Worm (Caenorhabditis elegans) whole organism, early embryonic: Measurements from ENCODE around the gene F12A10.8.

ENCODE experiments used
- B0310.2 ChIP-seq: sonication (generic microtip); optimal IDR thresholded peaks from 2 replicates; lab custom pipeline; 2016; ENCODE audit warnings: mild to moderate bottlenecking, missing genetic modification characterization, missing compliant biosample characterization
- F13C5.2 ChIP-seq: sonication (generic microtip); optimal IDR thresholded peaks from 2 replicates; lab custom pipeline; 2017; ENCODE audit warnings: mild to moderate bottlenecking, missing genetic modification characterization, inconsistent platforms, missing compliant biosample characterization
- aly-1 ChIP-seq: sonication (generic microtip); optimal IDR thresholded peaks from 2 replicates; lab custom pipeline; 2016; ENCODE audit warnings: missing genetic modification characterization, missing compliant biosample characterization
- ama-1 ChIP-seq: fragments of 150-350 bp; optimal IDR thresholded peaks from 2 replicates; lab custom pipeline; 2014
- ceh-13 ChIP-seq: fragments of 200-800 bp; sonication (Bioruptor generic); optimal IDR thresholded peaks from 2 replicates; lab custom pipeline; 2018; ENCODE audit warnings: mild to moderate bottlenecking, missing genetic modification characterization, missing compliant biosample characterization
- ceh-36 ChIP-seq: sonication (generic microtip); optimal IDR thresholded peaks from 2 replicates; lab custom pipeline; 2016; ENCODE audit warnings: missing genetic modification characterization, inconsistent platforms, missing compliant biosample characterization
- ets-7 ChIP-seq: sonication (generic microtip); optimal IDR thresholded peaks from 2 replicates; lab custom pipeline; 2016; ENCODE audit warnings: missing genotype, missing genetic modification characterization, missing compliant biosample characterization
- flt-1 ChIP-seq: fragments of 200-800 bp; sonication (Bioruptor generic); IDR thresholded peaks from 2 replicates; pipeline ENCODE4 v1.3.6; 2022; ENCODE audit warnings: missing genetic modification characterization, missing compliant biosample characterization
- hmbx-1 ChIP-seq: sonication (generic microtip); optimal IDR thresholded peaks from 2 replicates; lab custom pipeline; 2016; ENCODE audit warnings: mild to moderate bottlenecking, missing genetic modification characterization, missing compliant biosample characterization
- hmg-4 ChIP-seq: fragments of 200-800 bp; sonication (Bioruptor generic); optimal IDR thresholded peaks from 2 replicates; lab custom pipeline; 2018; ENCODE audit warnings: mild to moderate bottlenecking, missing genetic modification characterization, missing compliant biosample characterization
- hnd-1 ChIP-seq: sonication (generic microtip); optimal IDR thresholded peaks from 2 replicates; lab custom pipeline; 2016; ENCODE audit warnings: missing genetic modification characterization, missing compliant biosample characterization
- pes-1 ChIP-seq: fragments of 200-800 bp; sonication (Bioruptor generic); IDR thresholded peaks from 2 replicates; pipeline ENCODE4 v1.3.6; 2022; ENCODE audit warnings: missing genetic modification reagents, missing genetic modification characterization, missing compliant biosample characterization
- scrt-1 ChIP-seq: fragments of 200-800 bp; sonication (Bioruptor generic); IDR thresholded peaks from 2 replicates; pipeline ENCODE4 v1.3.6; 2022; ENCODE audit warnings: missing genetic modification characterization, missing compliant biosample characterization
- sea-1 ChIP-seq: fragments of 200-800 bp; sonication (Bioruptor generic); conservative IDR thresholded peaks from 2 replicates; pipeline ENCODE4 v1.3.6; 2022; ENCODE audit warnings: missing genetic modification characterization, missing compliant biosample characterization
- tbx-11 ChIP-seq: fragments of 200-800 bp; sonication (Bioruptor generic); IDR thresholded peaks from 2 replicates; pipeline ENCODE4 v1.3.6; 2022; ENCODE audit warnings: missing genetic modification characterization, missing compliant biosample characterization
- tbx-37 ChIP-seq: fragments of 200-800 bp; sonication (Bioruptor generic); conservative IDR thresholded peaks from 2 replicates; pipeline ENCODE4 v1.3.6; 2022; ENCODE audit warnings: missing genetic modification reagents, missing genetic modification characterization, missing compliant biosample characterization
- tra-4 ChIP-seq: sonication (generic microtip); optimal IDR thresholded peaks from 2 replicates; lab custom pipeline; 2017; ENCODE audit warnings: missing genetic modification characterization, missing compliant biosample characterization

The F12A10.8 gene

ce11 chrII:5458683-5459410 is 42.0 kb downstream of the F12A10.8 start:
- TF ChIP-seq sea-1 (GFP tag; lab: Robert Waterston, UW) (no peak), B0310.2 (tag; lab: Kevin White, UChicago) (no peak), tra-4 (tag; lab: Kevin White, UChicago) (no peak)

ce11 chrII:5455650-5456355 is 45.1 kb downstream of the F12A10.8 start, which contains the start of gene daz-1:
Gene daz-1 (plus strand): TSS chrII:5456305.
- TF ChIP-seq tra-4 (tag; lab: Kevin White, UChicago) (no peak), sea-1 (GFP tag; lab: Robert Waterston, UW) (no peak), ceh-36 (no peak), ama-1 (no peak), B0310.2 (tag; lab: Kevin White, UChicago) (no peak), tbx-37 (GFP tag; lab: Robert Waterston, UW) (no peak), hmg-4 (GFP tag; lab: Kevin White, UChicago) (no peak), aly-1 (tag; lab: Kevin White, UChicago) (no peak), ceh-13 (no peak), flt-1 (no peak), tbx-11 (GFP tag; lab: Robert Waterston, UW) (no peak), hmbx-1 (tag; lab: Kevin White, UChicago) (no peak), scrt-1 (no peak), hnd-1 (tag; lab: Kevin White, UChicago) (no peak), pes-1 (no peak)

DNA sequence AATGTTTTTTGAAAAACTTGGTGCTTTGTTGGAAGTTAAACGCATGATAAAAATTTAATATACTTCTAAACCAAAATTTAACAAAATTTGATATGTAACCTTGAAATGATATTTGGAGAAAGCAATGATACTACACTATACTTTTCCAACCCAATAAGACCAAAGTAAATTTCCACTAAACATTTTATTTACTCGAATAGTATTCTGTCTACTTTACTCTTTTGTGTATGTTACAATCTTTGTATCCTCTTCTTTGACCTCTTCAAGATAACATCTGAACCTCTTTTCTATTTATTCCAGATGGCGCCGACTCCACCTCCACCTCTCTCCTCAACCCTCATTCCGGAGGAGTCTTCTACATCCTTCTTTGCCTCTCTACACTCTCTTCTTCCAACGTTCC is 47.3 kb downstream of the F12A10.8 start, which contains the start of gene dhs-5:
dhs-5 (plus strand) TSS at position 301 of the 400 bp plus-strand sequence.
- TF ChIP-seq ets-7 (tag; lab: Kevin White, UChicago): no peak
- TF ChIP-seq flt-1: no peak
- no peak for TF ChIP-seq tra-4 (tag; lab: Kevin White, UChicago)
- TF ChIP-seq pes-1: no peak
- no peak for TF ChIP-seq B0310.2 (tag; lab: Kevin White, UChicago)
- no peak for TF ChIP-seq hnd-1 (tag; lab: Kevin White, UChicago)
- TF ChIP-seq tbx-11 (GFP tag; lab: Robert Waterston, UW): no peak
- no peak for TF ChIP-seq ama-1
- TF ChIP-seq scrt-1: no peak
- TF ChIP-seq sea-1 (GFP tag; lab: Robert Waterston, UW): no peak
- TF ChIP-seq F13C5.2: no peak
- no peak for TF ChIP-seq hmg-4 (GFP tag; lab: Kevin White, UChicago)
- no peak for TF ChIP-seq ceh-13
- TF ChIP-seq tbx-37 (GFP tag; lab: Robert Waterston, UW): no peak
- no peak for TF ChIP-seq hmbx-1 (tag; lab: Kevin White, UChicago)
- TF ChIP-seq aly-1 (tag; lab: Kevin White, UChicago): no peak
- no peak for TF ChIP-seq ceh-36

DNA sequence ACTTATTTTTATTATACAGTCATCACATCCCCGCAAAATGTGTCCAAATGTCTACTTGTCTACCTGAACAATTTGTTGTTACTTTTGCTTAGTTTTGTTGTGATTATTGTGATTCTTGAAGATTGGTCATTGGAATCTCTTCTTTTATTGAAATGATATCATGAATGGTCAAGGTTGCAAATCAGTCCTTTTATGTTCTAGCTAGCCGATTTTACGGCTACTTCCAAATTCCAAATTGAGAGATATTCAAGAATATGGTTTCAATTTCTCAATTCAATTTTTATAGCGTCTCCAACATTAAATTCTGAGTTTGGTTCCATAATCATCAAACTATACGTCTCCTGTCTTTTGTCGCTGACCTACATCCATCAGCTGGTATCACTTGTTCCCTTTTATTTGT is 49.6 kb downstream of the F12A10.8 start:
- TF ChIP-seq ets-7 (tag; lab: Kevin White, UChicago) (no peak), ama-1 (no peak), flt-1 (no peak), ceh-13 (no peak), hnd-1 (tag; lab: Kevin White, UChicago) (no peak), B0310.2 (tag; lab: Kevin White, UChicago) (no peak), scrt-1 (no peak), tra-4 (tag; lab: Kevin White, UChicago) (no peak), sea-1 (GFP tag; lab: Robert Waterston, UW) (no peak)

- TF ChIP-seq flt-1: no peak
- TF ChIP-seq pes-1: no peak
- TF ChIP-seq hmbx-1 (tag; lab: Kevin White, UChicago): no peak
- TF ChIP-seq tra-4 (tag; lab: Kevin White, UChicago): no peak
- TF ChIP-seq tbx-37 (GFP tag; lab: Robert Waterston, UW): no peak
- no peak for TF ChIP-seq hmg-4 (GFP tag; lab: Kevin White, UChicago)
- TF ChIP-seq ceh-13: no peak
Measured at ce11 chrII:5449620-5450019, 51.2 kb downstream of the F12A10.8 start.

ce11 chrII:5449219-5449618 is 51.6 kb downstream of the F12A10.8 start:
- TF ChIP-seq ceh-36 (no peak), hnd-1 (tag; lab: Kevin White, UChicago) (no peak), hmg-4 (GFP tag; lab: Kevin White, UChicago) (no peak), scrt-1 (no peak), ets-7 (tag; lab: Kevin White, UChicago) (no peak), tbx-11 (GFP tag; lab: Robert Waterston, UW) (no peak), B0310.2 (tag; lab: Kevin White, UChicago) (no peak), sea-1 (GFP tag; lab: Robert Waterston, UW) (no peak)
